Fruit fly (Drosophila melanogaster) whole organism, embryonic: ENCODE measurements around the gene CG32298.

ENCODE experiments used
- Atf6 ChIP-seq: fragments of 200-800 bp; sonication (Bioruptor generic); IDR thresholded peaks from 2 replicates; pipeline ENCODE4 v1.3.6; 2022; ENCODE audit warnings: missing biosample characterization, missing genetic modification characterization
- CG10267 ChIP-seq: fragments of 200-800 bp; sonication (Bioruptor generic); optimal IDR thresholded peaks from 2 replicates; lab custom pipeline; 2018; ENCODE audit warnings: missing biosample characterization, mild to moderate bottlenecking, missing genetic modification characterization, moderate library complexity
- CG10431 ChIP-seq: fragments of 200-800 bp; sonication (Bioruptor generic); optimal IDR thresholded peaks from 3 replicates; lab custom pipeline; 2018; ENCODE audit warnings: missing biosample characterization, mild to moderate bottlenecking, missing genetic modification characterization
- CG10462 ChIP-seq: fragments of 200-800 bp; sonication (Bioruptor generic); optimal IDR thresholded peaks from 2 replicates; lab custom pipeline; 2016; ENCODE audit warnings: missing biosample characterization, missing genetic modification characterization
- CG12104 ChIP-seq: fragments of 200-800 bp; sonication (Bioruptor generic); optimal IDR thresholded peaks from 3 replicates; lab custom pipeline; 2016; ENCODE audit warnings: missing biosample characterization, missing genetic modification characterization
- CG13775 ChIP-seq: fragments of 200-800 bp; sonication (Bioruptor generic); optimal IDR thresholded peaks from 3 replicates; lab custom pipeline; 2017; ENCODE audit warnings: missing biosample characterization, mild to moderate bottlenecking, missing genetic modification characterization
- CG15269 ChIP-seq: fragments of 200-800 bp; sonication (Bioruptor generic); optimal IDR thresholded peaks from 2 replicates; lab custom pipeline; 2018; ENCODE audit warnings: missing biosample characterization, mild to moderate bottlenecking, missing genetic modification characterization, moderate library complexity
- CG16815 ChIP-seq: fragments of 200-800 bp; sonication (Bioruptor generic); optimal IDR thresholded peaks from 3 replicates; lab custom pipeline; 2017; ENCODE audit warnings: missing biosample characterization, mild to moderate bottlenecking, missing genetic modification characterization
- CG34376 ChIP-seq: fragments of 200-800 bp; sonication (Bioruptor generic); optimal IDR thresholded peaks from 2 replicates; lab custom pipeline; 2018; ENCODE audit warnings: missing biosample characterization, mild to moderate bottlenecking, missing genetic modification characterization
- CG4854 ChIP-seq: fragments of 200-800 bp; sonication (Bioruptor generic); optimal IDR thresholded peaks from 2 replicates; lab custom pipeline; 2016; ENCODE audit warnings: missing biosample characterization, missing genetic modification characterization, inconsistent platforms
- CG6272 ChIP-seq: fragments of 200-800 bp; sonication (Bioruptor generic); IDR thresholded peaks from 2 replicates; pipeline ENCODE4 v1.3.6; 2022; ENCODE audit warnings: missing biosample characterization, missing genetic modification characterization
- CG6683 ChIP-seq: fragments of 200-800 bp; sonication (Bioruptor generic); optimal IDR thresholded peaks from 2 replicates; lab custom pipeline; 2017; ENCODE audit warnings: missing biosample characterization, mild to moderate bottlenecking, missing genetic modification characterization, missing genetic modification reagents
- CG7271 ChIP-seq: fragments of 200-800 bp; sonication (Bioruptor generic); optimal IDR thresholded peaks from 2 replicates; lab custom pipeline; 2018; ENCODE audit warnings: missing biosample characterization, mild to moderate bottlenecking, missing genetic modification characterization, moderate library complexity
- CG8924 ChIP-seq: fragments of 200-800 bp; optimal IDR thresholded peaks from 3 replicates; lab custom pipeline; 2019; ENCODE audit warnings: missing biosample characterization, mild to moderate bottlenecking, missing genetic modification characterization, moderate library complexity
- Dad ChIP-seq: fragments of 200-800 bp; sonication (Bioruptor generic); optimal IDR thresholded peaks from 3 replicates; lab custom pipeline; 2016; ENCODE audit warnings: missing biosample characterization, missing genetic modification characterization
- Deaf1 ChIP-seq: fragments of 200-800 bp; optimal IDR thresholded peaks from 3 replicates; lab custom pipeline; 2019; ENCODE audit warnings: missing biosample characterization, mild to moderate bottlenecking, missing genetic modification characterization, moderate library complexity
- Dek ChIP-seq: fragments of 200-800 bp; sonication (Bioruptor generic); optimal IDR thresholded peaks from 3 replicates; lab custom pipeline; 2019; ENCODE audit warnings: missing biosample characterization, mild to moderate bottlenecking, missing genetic modification characterization, moderate library complexity
- Dref ChIP-seq: fragments of 200-800 bp; sonication (Bioruptor generic); IDR thresholded peaks from 2 replicates; pipeline ENCODE4 v1.3.6; 2022; ENCODE audit warnings: missing biosample characterization, missing genetic modification characterization
- H15 ChIP-seq: fragments of 200-800 bp; sonication (Bioruptor generic); IDR thresholded peaks from 3 replicates; pipeline ENCODE4 v1.3.6; 2022; ENCODE audit warnings: missing biosample characterization, missing genetic modification characterization
- HLHmδ ChIP-seq: fragments of 200-800 bp; sonication (Bioruptor generic); optimal IDR thresholded peaks from 2 replicates; lab custom pipeline; 2018; ENCODE audit warnings: missing biosample characterization, mild to moderate bottlenecking, missing genetic modification characterization, moderate library complexity
- Hr78 ChIP-seq, 2 experiments: fragments of 200-800 bp in 1 of 2; fragments of >200 bp in 1 of 2; sonication (Bioruptor generic) in 1 of 2; optimal IDR thresholded peaks; 2 replicates each; lab custom pipeline; 2017 to 2019; ENCODE audit warnings: missing biosample characterization in 2 of 2, missing genetic modification characterization in 2 of 2, mild to moderate bottlenecking in 1 of 2, moderate library complexity in 1 of 2
- Mrtf ChIP-seq: fragments of 200-800 bp; sonication (Bioruptor generic); IDR thresholded peaks from 3 replicates; pipeline ENCODE4 v1.3.6; 2022; ENCODE audit warnings: missing biosample characterization, missing genetic modification characterization
- Pdp1 ChIP-seq, 2 experiments: fragments of 200-800 bp; sonication (Bioruptor generic); optimal IDR thresholded peaks; 3 replicates each; lab custom pipeline; 2016; ENCODE audit warnings: missing biosample characterization in 2 of 2, missing genetic modification characterization in 2 of 2, mild to moderate bottlenecking in 1 of 2, moderate library complexity in 1 of 2
- Poxn ChIP-seq: fragments of 200-800 bp; sonication (Bioruptor generic); IDR thresholded peaks from 2 replicates; pipeline ENCODE4 v1.3.6; 2022; ENCODE audit warnings: missing biosample characterization, missing genetic modification characterization
- Tbp ChIP-seq: fragments of >200 bp; optimal IDR thresholded peaks from 2 replicates; lab custom pipeline; 2018; ENCODE audit warnings: missing biosample characterization, missing genetic modification characterization
- ab ChIP-seq: fragments of 200-800 bp; sonication (Bioruptor generic); optimal IDR thresholded peaks from 2 replicates; lab custom pipeline; 2016; ENCODE audit warnings: missing biosample characterization, missing genetic modification characterization
- cad ChIP-seq: fragments of >200 bp; optimal IDR thresholded peaks from 2 replicates; lab custom pipeline; 2017; ENCODE audit warnings: missing biosample characterization, missing genetic modification characterization
- cato ChIP-seq: fragments of 200-800 bp; sonication (Bioruptor generic); optimal IDR thresholded peaks from 2 replicates; lab custom pipeline; 2016; ENCODE audit warnings: missing biosample characterization, missing genetic modification characterization, borderline replicate concordance
- chinmo ChIP-seq: fragments of 200-800 bp; sonication (Bioruptor generic); IDR thresholded peaks from 4 replicates; pipeline ENCODE4 v1.3.6; 2022; ENCODE audit warnings: missing biosample characterization, missing genetic modification characterization; ENCODE audit not compliant: partially characterized antibody
- crp ChIP-seq, 2 experiments: fragments of 200-800 bp; sonication (Bioruptor generic); optimal IDR thresholded peaks; 2 replicates in 1 of 2; 3 replicates in 1 of 2; lab custom pipeline; 2017; ENCODE audit warnings: missing biosample characterization in 2 of 2, missing genetic modification characterization in 2 of 2, mild to moderate bottlenecking in 1 of 2, moderate library complexity in 1 of 2
- dimm ChIP-seq: fragments of 200-800 bp; sonication (Bioruptor generic); IDR thresholded peaks from 2 replicates; pipeline ENCODE4 v1.3.6; 2022; ENCODE audit warnings: missing biosample characterization, missing genetic modification characterization
- exex ChIP-seq: fragments of 200-800 bp; sonication (Bioruptor generic); optimal IDR thresholded peaks from 4 replicates; lab custom pipeline; 2018; ENCODE audit warnings: missing biosample characterization, mild to moderate bottlenecking, missing genetic modification characterization, moderate library complexity
- eyg ChIP-seq: fragments of 200-800 bp; sonication (Bioruptor generic); optimal IDR thresholded peaks from 3 replicates; lab custom pipeline; 2016; ENCODE audit warnings: missing biosample characterization, missing genetic modification characterization
- gce ChIP-seq: fragments of 200-800 bp; sonication (Bioruptor generic); IDR thresholded peaks from 3 replicates; pipeline ENCODE4 v1.3.6; 2022; ENCODE audit warnings: missing biosample characterization, missing genetic modification characterization
- hkb ChIP-seq, 2 experiments: fragments of 200-800 bp in 1 of 2; fragments of >200 bp in 1 of 2; sonication (Bioruptor generic) in 1 of 2; IDR thresholded peaks in 1 of 2; optimal IDR thresholded peaks in 1 of 2; 2 replicates each; pipeline versions ENCODE4 v1.3.6 to Lab custom; 2017 to 2022; ENCODE audit warnings: missing biosample characterization in 1 of 2, missing genetic modification characterization in 1 of 2
- jing ChIP-seq: fragments of 200-800 bp; sonication (Bioruptor generic); optimal IDR thresholded peaks from 2 replicates; lab custom pipeline; 2018; ENCODE audit warnings: missing biosample characterization, mild to moderate bottlenecking, missing genetic modification characterization
- kah ChIP-seq: fragments of 200-800 bp; sonication (Bioruptor generic); optimal IDR thresholded peaks from 2 replicates; lab custom pipeline; 2018; ENCODE audit warnings: missing biosample characterization, mild to moderate bottlenecking, missing genetic modification characterization
- klu ChIP-seq: fragments of 200-800 bp; sonication (Bioruptor generic); IDR thresholded peaks from 2 replicates; pipeline ENCODE4 v1.3.6; 2022; ENCODE audit warnings: missing biosample characterization, missing genetic modification characterization
- lmd ChIP-seq: fragments of 200-800 bp; sonication (Bioruptor generic); IDR thresholded peaks from 2 replicates; pipeline ENCODE4 v1.3.6; 2022; ENCODE audit warnings: missing biosample characterization, missing genetic modification characterization
- nerfin-2 ChIP-seq: fragments of 200-800 bp; sonication (Bioruptor generic); IDR thresholded peaks from 2 replicates; pipeline ENCODE4 v1.3.6; 2022; ENCODE audit warnings: missing biosample characterization, missing genetic modification characterization; ENCODE audit not compliant: partially characterized antibody
- ro ChIP-seq: fragments of 200-800 bp; sonication (Bioruptor generic); IDR thresholded peaks from 2 replicates; pipeline ENCODE4 v1.3.6; 2022; ENCODE audit warnings: missing biosample characterization, missing genetic modification characterization
- sisA ChIP-seq: fragments of 200-800 bp; sonication (Bioruptor generic); IDR thresholded peaks from 2 replicates; pipeline ENCODE4 v1.3.6; 2022; ENCODE audit warnings: missing biosample characterization, missing genetic modification characterization
- slbo ChIP-seq: fragments of 200-800 bp; sonication (Bioruptor generic); IDR thresholded peaks from 2 replicates; pipeline ENCODE4 v1.3.6; 2022; ENCODE audit warnings: missing biosample characterization, missing genetic modification characterization
- sqz ChIP-seq: fragments of 200-800 bp; sonication (Bioruptor generic); optimal IDR thresholded peaks from 3 replicates; lab custom pipeline; 2018; ENCODE audit warnings: missing biosample characterization, mild to moderate bottlenecking, missing genetic modification characterization
- sug ChIP-seq: fragments of 200-800 bp; optimal IDR thresholded peaks from 2 replicates; lab custom pipeline; 2019; ENCODE audit warnings: missing biosample characterization, mild to moderate bottlenecking, missing genetic modification characterization, moderate library complexity
- twi ChIP-seq: fragments of 200-800 bp; optimal IDR thresholded peaks from 2 replicates; lab custom pipeline; 2019; ENCODE audit warnings: missing biosample characterization, mild to moderate bottlenecking, missing genetic modification characterization, moderate library complexity
- vnd ChIP-seq: fragments of 200-800 bp; sonication (Bioruptor generic); IDR thresholded peaks from 3 replicates; pipeline ENCODE4 v1.3.6; 2022; ENCODE audit warnings: missing biosample characterization, missing genetic modification characterization; ENCODE audit not compliant: partially characterized antibody
- zfh2 ChIP-seq: fragments of 200-800 bp; sonication (Bioruptor generic); optimal IDR thresholded peaks from 2 replicates; lab custom pipeline; 2016; ENCODE audit warnings: missing biosample characterization, missing genetic modification characterization

The CG32298 gene

dm6 chr3L:2417399-2418040, 26.7 kb upstream of the CG32298 start (continued):
- peak; percentile 63 for TF ChIP-seq CG12104 (GFP tag; lab: Kevin White, UChicago)
- TF ChIP-seq lmd (GFP tag; lab: Robert Waterston, UW) = peak; percentile 65
- TF ChIP-seq CG16815 (GFP tag; lab: Kevin White, UChicago) = peak; percentile 34
- no peak for TF ChIP-seq nerfin-2 (GFP tag; lab: Robert Waterston, UW)
- TF ChIP-seq HLHmδ (GFP tag; lab: Kevin White, UChicago) = no peak
- peak; percentile 62 for TF ChIP-seq kah (GFP tag; lab: Kevin White, UChicago)
- no peak for TF ChIP-seq CG34376 (GFP tag; lab: Kevin White, UChicago)
- TF ChIP-seq CG8924 (tag; lab: Kevin White, UChicago) = peak; percentile 83
- peak; percentile 59 for TF ChIP-seq twi (tag; lab: Kevin White, UChicago)
- TF ChIP-seq Poxn (GFP tag; lab: Robert Waterston, UW) = no peak
- TF ChIP-seq sisA = peak; percentile 57; the same call in 1 of the 2 replicates
- peak in 1 of 2 experiments; percentile 71 for TF ChIP-seq Hr78 (GFP tag; optimal IDR thresholded peaks at IDR 0.05; lab: Kevin White, UChicago)
- TF ChIP-seq Tbp = no peak
- no peak for TF ChIP-seq eyg (GFP tag; lab: Kevin White, UChicago)
- TF ChIP-seq CG10267 (tag; lab: Kevin White, UChicago) = peak; percentile 77
- peak; percentile 55 for TF ChIP-seq Dek (tag; lab: Kevin White, UChicago)
- TF ChIP-seq Dref (GFP tag; lab: Robert Waterston, UW) = no peak
- TF ChIP-seq crp (GFP tag; optimal IDR thresholded peaks at IDR 0.05; lab: Kevin White, UChicago) = peak in 1 of 2 experiments; percentile 14
- TF ChIP-seq gce (GFP tag; lab: Robert Waterston, UW) = no peak
- peak; percentile 72 for TF ChIP-seq Deaf1 (tag; lab: Kevin White, UChicago)
- TF ChIP-seq H15 = no peak
- 0 out of 3 replicates have a peak, but pooled peaks have one; percentile 43 for TF ChIP-seq Mrtf (GFP tag; lab: Robert Waterston, UW)
- TF ChIP-seq hkb (optimal IDR thresholded peaks at IDR 0.05; lab: Kevin White, UChicago) = no peak
- TF ChIP-seq hkb (GFP tag; IDR thresholded peaks at IDR 0.05; lab: Robert Waterston, UW) = peak; percentile 58; the same call in 1 of the 2 replicates
- TF ChIP-seq dimm (GFP tag; lab: Robert Waterston, UW) = no peak
- TF ChIP-seq CG6272 = no peak
- TF ChIP-seq chinmo (GFP tag; lab: Robert Waterston, UW) = peak; percentile 85; the same call in 3 of the 4 replicates
- no peak for TF ChIP-seq ro (GFP tag; lab: Robert Waterston, UW)
- TF ChIP-seq sug (tag; lab: Kevin White, UChicago) = peak; percentile 68
- peak; percentile 41 for TF ChIP-seq jing
- TF ChIP-seq CG6683 (GFP tag; lab: Kevin White, UChicago) = peak; percentile 56
- TF ChIP-seq cad (GFP tag; lab: Kevin White, UChicago) = no peak
- peak; percentile 29; the same call in 1 of the 2 replicates for TF ChIP-seq klu (GFP tag; lab: Robert Waterston, UW)
- peak; percentile 9 for TF ChIP-seq exex (tag; lab: Kevin White, UChicago)
- TF ChIP-seq zfh2 (GFP tag; lab: Kevin White, UChicago) = peak; percentile 1
- peak; percentile 4 for TF ChIP-seq CG10431 (GFP tag; lab: Kevin White, UChicago)
- no peak for TF ChIP-seq ab (GFP tag; lab: Kevin White, UChicago)
- TF ChIP-seq vnd = no peak
- peak; percentile 54; the same call in 1 of the 2 replicates for TF ChIP-seq Atf6 (GFP tag; lab: Robert Waterston, UW)
- TF ChIP-seq sqz (GFP tag; lab: Kevin White, UChicago) = peak; percentile 51
- TF ChIP-seq Dad (GFP tag; lab: Kevin White, UChicago) = no peak
- TF ChIP-seq slbo (GFP tag; lab: Robert Waterston, UW) = peak; percentile 55
- TF ChIP-seq CG10462 (GFP tag; lab: Kevin White, UChicago) = no peak
- TF ChIP-seq Pdp1 (GFP tag; optimal IDR thresholded peaks at IDR 0.05; lab: Kevin White, UChicago) = peak; percentile 32 to 49
- no peak for TF ChIP-seq CG7271 (tag; lab: Kevin White, UChicago)
- peak; percentile 70 for TF ChIP-seq CG13775
- no peak for TF ChIP-seq CG4854
- TF ChIP-seq cato (GFP tag; lab: Kevin White, UChicago) = peak; percentile 34
- peak; percentile 84 for TF ChIP-seq CG15269 (tag; lab: Kevin White, UChicago)
